Worm (Caenorhabditis elegans): Measurements from ENCODE around the gene F37C4.6.

The F37C4.6 gene

ce11 chrIV:3906393-3906792 is 28.3 kb upstream of the F37C4.6 start, which contains the start of gene F56D6.11:
F56D6.11 (minus strand) TSS chrIV:3906493.
- TF ChIP-seq nhr-23 (tag; optimal IDR thresholded peaks at IDR 0.05) (no peak), alr-1 (tag; optimal IDR thresholded peaks at IDR 0.05) (no peak), C34F6.9 (tag; optimal IDR thresholded peaks at IDR 0.05) (no peak), nhr-10 (tag; optimal IDR thresholded peaks at IDR 0.05) (no peak)

ce11 chrIV:3904620-3905019 is 26.5 kb upstream of the F37C4.6 start, which contains the start of gene F56D6.21:
F56D6.21 (plus strand) TSS chrIV:3904920.
- no peak for TF ChIP-seq lsy-2 (tag; optimal IDR thresholded peaks at IDR 0.05)
- no peak for TF ChIP-seq unc-55 (GFP tag; optimal IDR thresholded peaks at IDR 0.05)
- TF ChIP-seq zag-1 (tag; optimal IDR thresholded peaks at IDR 0.05), result no peak
- no peak for TF ChIP-seq nhr-129 (tag; optimal IDR thresholded peaks at IDR 0.05)
- no peak for TF ChIP-seq ceh-16 (tag; optimal IDR thresholded peaks at IDR 0.05)
- TF ChIP-seq sem-4 (tag; optimal IDR thresholded peaks at IDR 0.05), result no peak
- no peak for TF ChIP-seq nhr-12 (tag; optimal IDR thresholded peaks at IDR 0.05)
- TF ChIP-seq ztf-1 (GFP tag; conservative IDR thresholded peaks at IDR 0.05), result no peak

ce11 chrIV:3902955-3903354 is 24.8 kb upstream of the F37C4.6 start, which contains the start of gene F56D6.6:
F56D6.6 (plus strand) TSS chrIV:3903255.
- no peak for TF ChIP-seq mbf-1 (tag; optimal IDR thresholded peaks at IDR 0.05)
- no peak for TF ChIP-seq ZK546.5 (tag; optimal IDR thresholded peaks at IDR 0.05)
- no peak for TF ChIP-seq ztf-11 (tag; optimal IDR thresholded peaks at IDR 0.05)
- TF ChIP-seq sma-9 (GFP tag; optimal IDR thresholded peaks at IDR 0.05), result no peak
- TF ChIP-seq sma-9 (tag; optimal IDR thresholded peaks at IDR 0.05), result no peak
- no peak for TF ChIP-seq nhr-237 (tag; optimal IDR thresholded peaks at IDR 0.05)
- no peak for TF ChIP-seq unc-39 (tag; optimal IDR thresholded peaks at IDR 0.05)
- TF ChIP-seq nhr-25 (tag; optimal IDR thresholded peaks at IDR 0.05), result no peak
- TF ChIP-seq ztf-1 (GFP tag; conservative IDR thresholded peaks at IDR 0.05), result no peak
- TF ChIP-seq peb-1 (tag; optimal IDR thresholded peaks at IDR 0.05), result no peak
- TF ChIP-seq dmd-4 (tag; optimal IDR thresholded peaks at IDR 0.05), result no peak

- TF ChIP-seq crh-2 (tag; optimal IDR thresholded peaks at IDR 0.05) (peak; percentile 48), mdl-1 (tag; optimal IDR thresholded peaks at IDR 0.05) (peak in 1 of 2 experiments; percentile 55), unc-39 (tag; optimal IDR thresholded peaks at IDR 0.05) (no peak), snpc-4 (tag; optimal IDR thresholded peaks at IDR 0.05) (no peak), skn-1 (tag; optimal IDR thresholded peaks at IDR 0.05) (no peak), gmeb-1 (tag; optimal IDR thresholded peaks at IDR 0.05) (peak; percentile 72), egl-27 (tag; optimal IDR thresholded peaks at IDR 0.05) (peak; percentile 92), fos-1 (tag; optimal IDR thresholded peaks at IDR 0.05) (peak; percentile 100), aly-2 (tag; optimal IDR thresholded peaks at IDR 0.05) (no peak), unc-55 (GFP tag; optimal IDR thresholded peaks at IDR 0.05) (no peak), sma-9 (GFP tag; optimal IDR thresholded peaks at IDR 0.05) (peak; percentile 49), sma-9 (tag; optimal IDR thresholded peaks at IDR 0.05) (no peak), peb-1 (tag; optimal IDR thresholded peaks at IDR 0.05) (no peak)
Observed at ce11 chrIV:3899719-3900554, 21.8 kb upstream of the F37C4.6 start, which contains the start of gene srz-62. srz-62 (plus strand) TSS chrIV:3900504.

DNA sequence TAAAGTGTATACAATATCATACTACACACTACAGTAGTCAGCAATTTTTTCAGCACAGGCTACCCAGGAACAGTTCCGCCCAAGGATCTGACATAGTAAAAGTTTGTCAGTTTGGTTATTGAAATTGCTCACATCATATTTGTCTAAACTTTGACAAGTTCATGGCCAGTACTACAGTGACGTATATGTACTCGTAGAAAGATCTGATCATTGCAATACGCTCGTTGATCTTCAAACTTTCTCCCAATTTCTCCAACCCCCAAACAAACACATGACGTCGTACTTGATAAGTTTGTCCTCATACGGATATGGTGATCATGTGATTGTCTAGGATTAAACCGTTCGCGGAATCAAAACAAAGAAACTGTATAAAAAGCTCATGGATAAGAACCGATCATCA is 16.6 kb upstream of the F37C4.6 start, which contains the start of gene dct-8:
Gene dct-8, plus strand, starts transcription at position 301 of the 400 bp plus-strand sequence.
- no peak for TF ChIP-seq R02D3.7 (tag; optimal IDR thresholded peaks at IDR 0.05)
- TF ChIP-seq ztf-4 (tag; optimal IDR thresholded peaks at IDR 0.05), result no peak
- no peak for TF ChIP-seq C34F6.9 (tag; optimal IDR thresholded peaks at IDR 0.05)
- no peak for TF ChIP-seq lin-39 (tag; optimal IDR thresholded peaks at IDR 0.05)
- TF ChIP-seq nhr-6 (tag; optimal IDR thresholded peaks at IDR 0.05), result no peak
- TF ChIP-seq nhr-23 (tag; optimal IDR thresholded peaks at IDR 0.05), result no peak
- no peak for TF ChIP-seq ama-1 (optimal IDR thresholded peaks at IDR 0.05)
- no peak for TF ChIP-seq nhr-11 (tag; optimal IDR thresholded peaks at IDR 0.05)
- TF ChIP-seq peb-1 (tag; optimal IDR thresholded peaks at IDR 0.05), result no peak
- no peak for TF ChIP-seq sma-3 (GFP tag; optimal IDR thresholded peaks at IDR 0.05)
- no peak for TF ChIP-seq mdl-1 (tag; optimal IDR thresholded peaks at IDR 0.05)
- no peak for TF ChIP-seq nhr-237 (tag; optimal IDR thresholded peaks at IDR 0.05)
- TF ChIP-seq sma-9 (GFP tag; optimal IDR thresholded peaks at IDR 0.05), result no peak
- TF ChIP-seq sma-9 (tag; optimal IDR thresholded peaks at IDR 0.05), result no peak
- no peak for TF ChIP-seq nhr-12 (tag; optimal IDR thresholded peaks at IDR 0.05)

Data from whole organism, L2 larva.